Fruit fly (Drosophila melanogaster): ENCODE data around the gene beat-Vc.
A peak's percentile ranks its signal among the peaks of the same experiment; 100 is the strongest.

The beat-Vc gene

DNA sequence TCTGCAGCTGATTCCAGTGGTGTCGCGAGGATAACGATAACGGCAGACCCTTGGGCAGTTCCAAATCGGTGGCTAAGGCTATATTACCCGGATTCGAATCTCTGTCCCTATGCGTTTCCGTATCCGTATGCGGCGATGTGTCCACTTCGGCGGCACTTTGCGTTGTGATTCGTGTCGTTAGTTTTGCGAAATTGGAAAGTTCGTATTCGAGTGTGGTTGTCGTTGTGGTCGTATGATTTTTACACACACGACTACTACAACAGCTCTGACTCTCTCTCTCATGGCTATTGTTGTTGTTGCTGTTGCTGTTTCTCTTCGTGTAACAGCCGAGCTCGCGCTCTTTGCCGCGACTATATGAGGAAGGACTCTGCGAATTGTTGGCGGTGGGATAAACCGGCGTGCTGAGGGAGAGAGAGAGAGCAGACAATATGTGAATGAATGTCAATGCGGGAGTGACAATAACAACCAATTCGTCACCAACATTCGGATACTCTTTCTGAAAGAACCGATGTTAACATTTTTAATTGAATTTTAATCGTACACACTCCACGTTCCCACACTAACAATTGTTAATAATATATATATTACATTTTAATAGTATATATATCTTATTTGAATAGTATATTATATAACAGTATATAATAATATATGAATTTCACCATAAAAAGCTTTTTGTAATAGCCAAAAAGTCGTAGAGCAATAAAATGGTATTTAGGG lies 63.2 kb downstream of the beat-Vc start:
- peak; percentile 50 for TF ChIP-seq CG13204 (GFP tag; optimal IDR thresholded peaks at IDR 0.05)
- TF ChIP-seq CG4496 (GFP tag; IDR thresholded peaks at IDR 0.05): peak; percentile 81
- TF ChIP-seq CG34367 (tag; optimal IDR thresholded peaks at IDR 0.05): peak; percentile 46
- peak; percentile 61 for TF ChIP-seq CG9948 (tag; optimal IDR thresholded peaks at IDR 0.05)
- TF ChIP-seq EcR (GFP tag; optimal IDR thresholded peaks at IDR 0.05): peak; percentile 18
- peak; percentile 79 for TF ChIP-seq CG14655 (GFP tag; optimal IDR thresholded peaks at IDR 0.05)
- peak; percentile 52; the same call in 1 of the 2 replicates for TF ChIP-seq CG32121 (GFP tag; IDR thresholded peaks at IDR 0.05)
- TF ChIP-seq CG10348 (GFP tag; IDR thresholded peaks at IDR 0.05): no peak
- peak; percentile 34; the same call in 1 of the 3 replicates for TF ChIP-seq fd96Ca (GFP tag; IDR thresholded peaks at IDR 0.05)
- TF ChIP-seq CG8301 (tag; optimal IDR thresholded peaks at IDR 0.05): peak; percentile 47
- TF ChIP-seq CG8159 (tag; optimal IDR thresholded peaks at IDR 0.05): peak; percentile 78
- TF ChIP-seq Ets98B (GFP tag; IDR thresholded peaks at IDR 0.05): peak; percentile 63
- peak; percentile 70 for TF ChIP-seq CG15710 (tag; optimal IDR thresholded peaks at IDR 0.05)
- TF ChIP-seq Pif1B (GFP tag; optimal IDR thresholded peaks at IDR 0.05): peak; percentile 71
- TF ChIP-seq Snoo (tag; optimal IDR thresholded peaks at IDR 0.05): peak; percentile 71
- TF ChIP-seq CG12605 (GFP tag; IDR thresholded peaks at IDR 0.05): peak; percentile 61
- peak; percentile 61 for TF ChIP-seq CG17806 (tag; optimal IDR thresholded peaks at IDR 0.05)
- TF ChIP-seq D1 (tag; optimal IDR thresholded peaks at IDR 0.05): peak; percentile 60
- TF ChIP-seq rn (GFP tag; IDR thresholded peaks at IDR 0.05): no peak
- no peak for TF ChIP-seq gl (tag; optimal IDR thresholded peaks at IDR 0.05)
- peak; percentile 27 for TF ChIP-seq Pif1A (GFP tag; optimal IDR thresholded peaks at IDR 0.05)

DNA sequence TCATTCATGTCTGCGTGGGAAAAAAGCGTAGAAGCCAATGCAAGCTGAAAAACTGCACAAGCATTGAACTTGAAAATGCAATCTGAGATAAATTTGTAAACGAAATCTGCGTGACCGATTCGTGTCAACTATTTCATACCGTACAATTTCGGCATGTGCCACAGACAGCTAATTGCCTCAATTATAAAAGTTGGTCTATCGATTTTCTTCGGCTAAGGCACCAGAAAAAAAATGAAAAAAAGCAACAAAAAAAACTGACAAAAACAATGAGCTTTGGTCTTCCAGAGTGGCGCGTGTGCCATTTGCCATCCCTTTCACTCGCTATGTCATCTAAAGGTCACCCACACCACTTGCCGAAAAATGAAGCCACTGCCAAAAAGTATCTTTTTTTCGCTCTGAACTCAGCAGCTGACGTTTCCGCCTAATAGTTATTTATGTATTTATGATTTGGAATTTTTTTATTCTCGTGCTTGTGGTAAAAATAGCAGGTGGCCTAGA lies 64.4 kb downstream of the beat-Vc start:
- no peak for TF ChIP-seq rn (GFP tag; IDR thresholded peaks at IDR 0.05)
- TF ChIP-seq D1 (tag; optimal IDR thresholded peaks at IDR 0.05): no peak
- TF ChIP-seq Ets98B (GFP tag; IDR thresholded peaks at IDR 0.05): 0 out of 2 replicates have a peak, but pooled peaks have one; percentile 2
- TF ChIP-seq CG10348 (GFP tag; IDR thresholded peaks at IDR 0.05): no peak
- TF ChIP-seq CG12605 (GFP tag; IDR thresholded peaks at IDR 0.05): 0 out of 2 replicates have a peak, but pooled peaks have one; percentile 4
- no peak for TF ChIP-seq CG4496 (GFP tag; IDR thresholded peaks at IDR 0.05)

DNA sequence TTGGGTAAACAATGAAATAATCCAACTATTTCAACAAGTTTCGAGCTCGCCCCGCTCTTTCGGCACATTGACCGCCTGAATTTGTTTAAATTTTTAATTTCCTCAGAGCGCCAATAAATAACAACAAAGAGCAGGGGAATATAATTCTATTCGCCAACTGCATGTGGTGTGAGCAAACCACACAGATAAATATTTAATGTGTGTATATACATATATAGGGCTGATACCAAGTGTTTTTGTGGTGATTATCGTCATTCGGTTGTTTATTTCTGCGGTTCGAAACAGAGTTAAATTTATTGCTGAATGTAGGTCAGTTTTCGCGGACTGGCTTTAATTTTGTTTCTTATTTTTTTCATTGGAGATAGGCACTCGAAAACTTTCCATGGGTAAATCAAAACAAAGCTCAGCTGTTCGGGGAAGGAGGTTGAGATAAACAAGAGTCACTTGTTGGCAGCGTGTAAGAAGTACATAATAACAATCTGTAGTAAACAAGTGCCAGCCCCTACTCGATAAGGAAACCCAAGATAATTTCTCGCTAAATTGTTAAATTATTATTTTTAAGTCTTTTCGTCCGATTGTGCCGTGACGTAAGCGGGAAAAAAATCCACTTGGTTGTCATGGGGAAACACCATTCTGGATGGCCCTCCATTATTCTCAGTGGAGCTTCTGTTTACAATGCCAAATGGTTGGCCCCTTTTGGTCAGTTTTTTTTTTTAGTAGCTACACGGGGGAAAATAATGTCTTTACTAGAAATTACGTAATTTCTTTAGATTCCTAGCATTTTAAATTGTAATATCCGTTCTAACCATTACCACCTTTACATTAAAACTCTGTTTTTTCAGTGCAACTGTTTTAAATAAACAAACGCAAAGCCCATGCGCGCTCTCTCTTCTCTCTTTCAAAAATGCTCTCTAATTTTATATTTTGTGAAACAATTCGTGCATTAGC lies 65.2 kb downstream of the beat-Vc start:
- no peak for TF ChIP-seq EcR (GFP tag; optimal IDR thresholded peaks at IDR 0.05)
- peak; percentile 24 for TF ChIP-seq CG17806 (tag; optimal IDR thresholded peaks at IDR 0.05)
- TF ChIP-seq CG12605 (GFP tag; IDR thresholded peaks at IDR 0.05): 0 out of 2 replicates have a peak, but pooled peaks have one; percentile 20
- TF ChIP-seq Pif1A (GFP tag; optimal IDR thresholded peaks at IDR 0.05): peak; percentile 38
- TF ChIP-seq CG4496 (GFP tag; IDR thresholded peaks at IDR 0.05): peak; percentile 61
- TF ChIP-seq Ets98B (GFP tag; IDR thresholded peaks at IDR 0.05): peak; percentile 61
- TF ChIP-seq gl (tag; optimal IDR thresholded peaks at IDR 0.05): peak; percentile 0
- no peak for TF ChIP-seq CG34367 (tag; optimal IDR thresholded peaks at IDR 0.05)
- TF ChIP-seq CG13204 (GFP tag; optimal IDR thresholded peaks at IDR 0.05): no peak
- no peak for TF ChIP-seq CG15710 (tag; optimal IDR thresholded peaks at IDR 0.05)
- TF ChIP-seq CG8301 (tag; optimal IDR thresholded peaks at IDR 0.05): peak; percentile 33
- TF ChIP-seq rn (GFP tag; IDR thresholded peaks at IDR 0.05): 0 out of 2 replicates have a peak, but pooled peaks have one; percentile 15
- no peak for TF ChIP-seq CG9948 (tag; optimal IDR thresholded peaks at IDR 0.05)
- TF ChIP-seq CG8159 (tag; optimal IDR thresholded peaks at IDR 0.05): peak; percentile 26
- TF ChIP-seq D1 (tag; optimal IDR thresholded peaks at IDR 0.05): no peak
- no peak; the same call in 1 of the 2 replicates for TF ChIP-seq CG32121 (GFP tag; IDR thresholded peaks at IDR 0.05)
- TF ChIP-seq Snoo (tag; optimal IDR thresholded peaks at IDR 0.05): no peak
- no peak for TF ChIP-seq CG10348 (GFP tag; IDR thresholded peaks at IDR 0.05)
- peak; percentile 36; the same call in 1 of the 3 replicates for TF ChIP-seq fd96Ca (GFP tag; IDR thresholded peaks at IDR 0.05)
- peak; percentile 57 for TF ChIP-seq CG14655 (GFP tag; optimal IDR thresholded peaks at IDR 0.05)
- TF ChIP-seq Pif1B (GFP tag; optimal IDR thresholded peaks at IDR 0.05): no peak

DNA sequence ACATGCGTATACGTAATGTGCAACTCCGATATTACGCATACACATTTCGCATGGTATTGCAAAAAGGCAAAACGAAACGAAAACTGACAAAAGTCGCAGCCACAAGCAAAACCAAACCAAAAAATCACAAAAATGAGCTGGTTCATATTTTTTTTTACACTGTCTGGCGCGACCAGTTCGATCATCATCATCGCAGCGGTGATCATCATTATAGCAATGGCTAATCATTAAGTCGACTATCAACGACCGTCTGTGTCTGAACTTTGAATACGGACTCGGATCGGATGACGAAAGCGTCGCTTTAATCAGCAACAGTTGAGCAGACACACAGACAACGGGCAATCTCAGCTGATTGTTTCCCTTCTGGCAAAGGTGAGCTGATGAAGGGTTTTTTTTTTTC lies 66.1 kb downstream of the beat-Vc start:
- TF ChIP-seq CG9948 (tag; optimal IDR thresholded peaks at IDR 0.05) (no peak), CG34367 (tag; optimal IDR thresholded peaks at IDR 0.05) (peak; percentile 47), gl (tag; optimal IDR thresholded peaks at IDR 0.05) (peak; percentile 88), Pif1B (GFP tag; optimal IDR thresholded peaks at IDR 0.05) (no peak), CG10348 (GFP tag; IDR thresholded peaks at IDR 0.05) (no peak), CG15710 (tag; optimal IDR thresholded peaks at IDR 0.05) (peak; percentile 30), CG17806 (tag; optimal IDR thresholded peaks at IDR 0.05) (peak; percentile 27), CG13204 (GFP tag; optimal IDR thresholded peaks at IDR 0.05) (peak; percentile 72), CG8159 (tag; optimal IDR thresholded peaks at IDR 0.05) (peak; percentile 44), D1 (tag; optimal IDR thresholded peaks at IDR 0.05) (no peak), CG4496 (GFP tag; IDR thresholded peaks at IDR 0.05) (peak; percentile 48; the same call in 2 of the 3 replicates), Snoo (tag; optimal IDR thresholded peaks at IDR 0.05) (peak; percentile 36), Pif1A (GFP tag; optimal IDR thresholded peaks at IDR 0.05) (no peak), CG12605 (GFP tag; IDR thresholded peaks at IDR 0.05) (peak; percentile 60; the same call in 1 of the 2 replicates), CG8301 (tag; optimal IDR thresholded peaks at IDR 0.05) (no peak), rn (GFP tag; IDR thresholded peaks at IDR 0.05) (no peak), Ets98B (GFP tag; IDR thresholded peaks at IDR 0.05) (peak; percentile 34; the same call in 1 of the 2 replicates), fd96Ca (GFP tag; IDR thresholded peaks at IDR 0.05) (peak; percentile 40; the same call in 2 of the 3 replicates), EcR (GFP tag; optimal IDR thresholded peaks at IDR 0.05) (peak; percentile 84), CG14655 (GFP tag; optimal IDR thresholded peaks at IDR 0.05) (no peak), CG32121 (GFP tag; IDR thresholded peaks at IDR 0.05) (peak; percentile 30; the same call in 1 of the 2 replicates)
